Fruit fly (Drosophila melanogaster) whole organism, embryonic: ENCODE data around the gene RpS25.

ENCODE experiments used
- Atf6 ChIP-seq: fragments of 200-800 bp; sonication (Bioruptor generic); IDR thresholded peaks from 2 replicates; pipeline ENCODE4 v1.3.6; 2022; ENCODE audit warnings: missing biosample characterization, missing genetic modification characterization
- Awh ChIP-seq: fragments of 200-800 bp; sonication (Bioruptor generic); IDR thresholded peaks from 2 replicates; pipeline ENCODE4, ENCODE4 v1.3.6; 2022; ENCODE audit warnings: missing biosample characterization, missing genetic modification characterization
- BtbVII ChIP-seq: fragments of 200-800 bp; sonication (Bioruptor generic); optimal IDR thresholded peaks from 3 replicates; lab custom pipeline; 2017; ENCODE audit warnings: missing biosample characterization, mild to moderate bottlenecking, missing genetic modification characterization
- CG10431 ChIP-seq: fragments of 200-800 bp; sonication (Bioruptor generic); optimal IDR thresholded peaks from 3 replicates; lab custom pipeline; 2018; ENCODE audit warnings: missing biosample characterization, mild to moderate bottlenecking, missing genetic modification characterization
- CG10979 ChIP-seq: fragments of 200-800 bp; sonication (Bioruptor generic); optimal IDR thresholded peaks from 2 replicates; lab custom pipeline; 2018; ENCODE audit warnings: missing biosample characterization, mild to moderate bottlenecking, missing genetic modification characterization, moderate library complexity
- CG12391 ChIP-seq: fragments of 200-800 bp; sonication (Bioruptor generic); optimal IDR thresholded peaks from 3 replicates; lab custom pipeline; 2018; ENCODE audit warnings: missing biosample characterization, mild to moderate bottlenecking, missing genetic modification characterization, moderate library complexity
- CG12769 ChIP-seq: fragments of 200-800 bp; sonication (Bioruptor generic); optimal IDR thresholded peaks from 2 replicates; lab custom pipeline; 2019; ENCODE audit warnings: missing biosample characterization, mild to moderate bottlenecking, missing genetic modification characterization, moderate library complexity
- CG13296 ChIP-seq: fragments of 200-800 bp; sonication (Bioruptor generic); optimal IDR thresholded peaks from 3 replicates; lab custom pipeline; 2018; ENCODE audit warnings: missing biosample characterization, mild to moderate bottlenecking, missing genetic modification characterization
- CG13624 ChIP-seq: fragments of 200-800 bp; sonication (Bioruptor generic); optimal IDR thresholded peaks from 2 replicates; lab custom pipeline; 2016; ENCODE audit warnings: missing biosample characterization, missing genetic modification characterization
- CG14965 ChIP-seq: fragments of 200-800 bp; sonication (Bioruptor generic); optimal IDR thresholded peaks from 2 replicates; lab custom pipeline; 2016; ENCODE audit warnings: missing biosample characterization, missing genetic modification characterization, borderline replicate concordance
- CG1529 ChIP-seq: fragments of 200-800 bp; sonication (Bioruptor generic); optimal IDR thresholded peaks from 3 replicates; lab custom pipeline; 2018; ENCODE audit warnings: missing biosample characterization, missing genetic modification characterization
- CG15696 ChIP-seq: fragments of 200-800 bp; sonication (Bioruptor generic); optimal IDR thresholded peaks from 2 replicates; lab custom pipeline; 2019; ENCODE audit warnings: missing biosample characterization, mild to moderate bottlenecking, missing genetic modification characterization, moderate library complexity
- CG17186 ChIP-seq: fragments of 200-800 bp; sonication (Bioruptor generic); optimal IDR thresholded peaks from 3 replicates; lab custom pipeline; 2017; ENCODE audit warnings: missing biosample characterization, missing genetic modification reagents, missing genetic modification characterization
- CG1832 ChIP-seq: fragments of 200-800 bp; sonication (Bioruptor generic); optimal IDR thresholded peaks from 2 replicates; lab custom pipeline; 2017; ENCODE audit warnings: missing biosample characterization, mild to moderate bottlenecking, missing genetic modification characterization, inconsistent platforms
- CG32772 ChIP-seq: fragments of 200-800 bp; sonication (Bioruptor generic); IDR thresholded peaks from 2 replicates; pipeline ENCODE4 v1.3.6; 2022; ENCODE audit warnings: missing biosample characterization, missing genetic modification characterization
- CG33213 ChIP-seq: fragments of 200-800 bp; sonication (Bioruptor generic); optimal IDR thresholded peaks from 3 replicates; lab custom pipeline; 2016; ENCODE audit warnings: missing biosample characterization, missing genetic modification characterization
- CG34422 ChIP-seq: fragments of 200-800 bp; sonication (Bioruptor generic); IDR thresholded peaks from 3 replicates; pipeline ENCODE4 v1.3.6; 2022; ENCODE audit warnings: missing biosample characterization, missing genetic modification characterization
- CG4707 ChIP-seq: fragments of 200-800 bp; sonication (Bioruptor generic); optimal IDR thresholded peaks from 2 replicates; lab custom pipeline; 2018; ENCODE audit warnings: missing biosample characterization, mild to moderate bottlenecking, missing genetic modification characterization, moderate library complexity
- CG6765 ChIP-seq: fragments of 200-800 bp; sonication (Bioruptor generic); optimal IDR thresholded peaks from 3 replicates; lab custom pipeline; 2017; ENCODE audit warnings: missing biosample characterization, mild to moderate bottlenecking, missing genetic modification characterization
- CG8944 ChIP-seq: fragments of 200-800 bp; sonication (Bioruptor generic); optimal IDR thresholded peaks from 3 replicates; lab custom pipeline; 2016; ENCODE audit warnings: missing biosample characterization, missing genetic modification characterization
- CG9437 ChIP-seq: fragments of 200-800 bp; sonication (Bioruptor generic); optimal IDR thresholded peaks from 2 replicates; lab custom pipeline; 2018; ENCODE audit warnings: missing biosample characterization, mild to moderate bottlenecking, missing genetic modification characterization
- Camta ChIP-seq: fragments of 200-800 bp; sonication (Bioruptor generic); optimal IDR thresholded peaks from 2 replicates; lab custom pipeline; 2016; ENCODE audit warnings: missing biosample characterization, missing genetic modification characterization
- Chrac-16 ChIP-seq: fragments of 200-800 bp; sonication (Bioruptor generic); optimal IDR thresholded peaks from 3 replicates; lab custom pipeline; 2016; ENCODE audit warnings: missing biosample characterization, missing genetic modification characterization
- Dek ChIP-seq: fragments of 200-800 bp; sonication (Bioruptor generic); optimal IDR thresholded peaks from 3 replicates; lab custom pipeline; 2019; ENCODE audit warnings: missing biosample characterization, mild to moderate bottlenecking, missing genetic modification characterization, moderate library complexity
- Dfd ChIP-seq, 2 experiments: fragments of >200 bp; optimal IDR thresholded peaks; 2 replicates each; lab custom pipeline; 2017; ENCODE audit warnings: missing biosample characterization in 2 of 2, missing genetic modification characterization in 2 of 2
- E2f2 ChIP-seq: fragments of 200-800 bp; sonication (Bioruptor generic); IDR thresholded peaks from 2 replicates; pipeline ENCODE4 v1.3.6; 2022; ENCODE audit warnings: missing biosample characterization, missing genetic modification characterization
- GATAe ChIP-seq: fragments of 200-800 bp; sonication (Bioruptor generic); conservative IDR thresholded peaks from 2 replicates; pipeline ENCODE4 v1.3.6; 2022; ENCODE audit warnings: missing biosample characterization, missing genetic modification characterization
- H15 ChIP-seq: fragments of 200-800 bp; sonication (Bioruptor generic); IDR thresholded peaks from 3 replicates; pipeline ENCODE4 v1.3.6; 2022; ENCODE audit warnings: missing biosample characterization, missing genetic modification characterization
- HLH3B ChIP-seq: fragments of 200-800 bp; sonication (Bioruptor generic); IDR thresholded peaks from 2 replicates; pipeline ENCODE4 v1.3.6; 2022; ENCODE audit warnings: missing biosample characterization, missing genetic modification characterization
- Jarid2 ChIP-seq: fragments of 200-800 bp; sonication (Bioruptor generic); optimal IDR thresholded peaks from 3 replicates; lab custom pipeline; 2017; ENCODE audit warnings: mild to moderate bottlenecking, missing biosample characterization, missing genetic modification reagents, missing genetic modification characterization
- Lim3 ChIP-seq: fragments of 200-800 bp; sonication (Bioruptor generic); IDR thresholded peaks from 2 replicates; pipeline ENCODE4 v1.3.6; 2022; ENCODE audit warnings: missing biosample characterization, missing genetic modification characterization
- MESR4 ChIP-seq: fragments of 200-800 bp; sonication (Bioruptor generic); optimal IDR thresholded peaks from 2 replicates; lab custom pipeline; 2018; ENCODE audit warnings: missing biosample characterization, mild to moderate bottlenecking, missing genetic modification characterization, moderate library complexity
- MTF-1 ChIP-seq: fragments of 200-800 bp; sonication (Bioruptor generic); optimal IDR thresholded peaks from 2 replicates; lab custom pipeline; 2018; ENCODE audit warnings: missing biosample characterization, mild to moderate bottlenecking, missing genetic modification characterization, borderline replicate concordance
- Neu2 ChIP-seq: fragments of 200-800 bp; sonication (Bioruptor generic); optimal IDR thresholded peaks from 3 replicates; lab custom pipeline; 2016; ENCODE audit warnings: missing biosample characterization, missing genetic modification characterization, borderline replicate concordance
- Pdp1 ChIP-seq, 2 experiments: fragments of 200-800 bp; sonication (Bioruptor generic); optimal IDR thresholded peaks; 3 replicates each; lab custom pipeline; 2016; ENCODE audit warnings: missing biosample characterization in 2 of 2, missing genetic modification characterization in 2 of 2, mild to moderate bottlenecking in 1 of 2, moderate library complexity in 1 of 2
- Poxn ChIP-seq: fragments of 200-800 bp; sonication (Bioruptor generic); IDR thresholded peaks from 2 replicates; pipeline ENCODE4 v1.3.6; 2022; ENCODE audit warnings: missing biosample characterization, missing genetic modification characterization
- TFAM ChIP-seq: fragments of 200-800 bp; sonication (Bioruptor generic); optimal IDR thresholded peaks from 2 replicates; lab custom pipeline; 2017; ENCODE audit warnings: missing biosample characterization, missing genetic modification characterization, inconsistent platforms
- Tbp ChIP-seq: fragments of >200 bp; optimal IDR thresholded peaks from 2 replicates; lab custom pipeline; 2018; ENCODE audit warnings: missing biosample characterization, missing genetic modification characterization
- Usf ChIP-seq: fragments of 200-800 bp; sonication (Bioruptor generic); optimal IDR thresholded peaks from 2 replicates; lab custom pipeline; 2017; ENCODE audit warnings: missing genotype, missing biosample characterization, missing genetic modification characterization
- az2 ChIP-seq: fragments of 200-800 bp; sonication (Bioruptor generic); optimal IDR thresholded peaks from 3 replicates; lab custom pipeline; 2016; ENCODE audit warnings: missing biosample characterization, missing genetic modification characterization
- bbx ChIP-seq: fragments of 200-800 bp; sonication (Bioruptor generic); IDR thresholded peaks from 2 replicates; pipeline ENCODE4 v1.3.6; 2022; ENCODE audit warnings: missing biosample characterization, missing genetic modification characterization; ENCODE audit not compliant: partially characterized antibody
- caup ChIP-seq: fragments of 200-800 bp; sonication (Bioruptor generic); optimal IDR thresholded peaks from 3 replicates; lab custom pipeline; 2017; ENCODE audit warnings: missing biosample characterization, mild to moderate bottlenecking, missing genetic modification characterization, moderate library complexity; ENCODE audit not compliant: severe bottlenecking
- fu2 ChIP-seq: fragments of 200-800 bp; sonication (Bioruptor generic); optimal IDR thresholded peaks from 2 replicates; lab custom pipeline; 2016; ENCODE audit warnings: missing biosample characterization, missing genetic modification characterization
- otp ChIP-seq: fragments of 200-800 bp; sonication (Bioruptor generic); IDR thresholded peaks from 3 replicates; pipeline ENCODE4, ENCODE4 v1.3.6; 2022; ENCODE audit warnings: missing biosample characterization, missing genetic modification characterization
- pzg ChIP-seq: fragments of 200-800 bp; sonication (Bioruptor generic); optimal IDR thresholded peaks from 3 replicates; lab custom pipeline; 2018; ENCODE audit warnings: missing biosample characterization, mild to moderate bottlenecking, missing genetic modification characterization, moderate library complexity
- schlank ChIP-seq: fragments of 200-800 bp; sonication (Bioruptor generic); optimal IDR thresholded peaks from 2 replicates; lab custom pipeline; 2018; ENCODE audit warnings: missing biosample characterization, mild to moderate bottlenecking, missing genetic modification characterization
- sima ChIP-seq: fragments of 200-800 bp; sonication (Bioruptor generic); optimal IDR thresholded peaks from 2 replicates; lab custom pipeline; 2016; ENCODE audit warnings: missing biosample characterization, missing genetic modification characterization
- tio ChIP-seq: fragments of 200-800 bp; sonication (Bioruptor generic); optimal IDR thresholded peaks from 2 replicates; lab custom pipeline; 2017; ENCODE audit warnings: missing biosample characterization, missing genetic modification characterization, inconsistent platforms
- ttk ChIP-seq: fragments of 200-800 bp; sonication (Bioruptor generic); IDR thresholded peaks from 2 replicates; pipeline ENCODE4 v2.1.2; 2022; ENCODE audit warnings: missing biosample characterization, missing genetic modification characterization
- vfl ChIP-seq: fragments of 200-800 bp; sonication (Bioruptor generic); optimal IDR thresholded peaks from 2 replicates; lab custom pipeline; 2016; ENCODE audit warnings: missing biosample characterization, missing genetic modification characterization

The RpS25 gene

DNA sequence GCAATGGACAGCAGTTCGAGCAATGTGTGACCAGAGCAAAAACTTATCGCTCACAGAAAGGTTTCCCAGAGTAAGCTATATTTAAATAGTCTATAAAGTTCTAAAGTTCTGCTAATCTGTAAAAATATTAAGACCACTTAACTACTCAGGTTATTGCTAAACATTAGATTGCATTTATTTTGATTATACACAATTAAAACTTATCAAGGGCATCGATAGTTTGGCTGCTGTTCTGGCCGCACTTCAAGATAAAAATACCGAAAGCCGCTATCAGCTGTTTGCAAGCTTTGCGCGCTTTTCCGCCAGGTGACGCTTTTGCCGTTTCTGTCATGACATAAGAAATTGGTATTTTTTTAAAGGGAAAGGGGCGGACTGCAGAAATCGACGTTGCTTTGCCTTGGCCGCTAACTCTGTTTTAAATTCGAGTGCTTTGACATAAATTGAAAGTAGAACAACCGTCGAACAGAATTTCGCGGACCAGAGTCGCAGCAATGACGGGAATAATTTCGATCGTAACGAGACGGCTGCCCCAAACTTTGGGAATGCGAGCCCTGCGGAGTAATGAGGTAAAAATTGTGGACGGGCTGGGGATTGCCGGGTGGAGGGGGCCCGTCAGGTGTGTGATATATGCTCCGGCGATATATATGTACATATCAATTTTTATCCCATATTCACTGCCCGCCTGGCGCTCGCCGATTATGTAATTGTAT lies 28.0 kb upstream of the RpS25 start, which contains the start of the genes CG17734 and CG5214 (continued):
- no peak for TF ChIP-seq Usf
- TF ChIP-seq Chrac-16 (GFP tag; lab: Kevin White, UChicago) = no peak
- no peak for TF ChIP-seq Tbp (GFP tag; lab: Kevin White, UChicago)
- TF ChIP-seq az2 = peak; percentile 7
- no peak for TF ChIP-seq CG34422
- no peak for TF ChIP-seq otp (GFP tag; lab: Robert Waterston, UW)
- no peak for TF ChIP-seq CG6765
- TF ChIP-seq Pdp1 (GFP tag; optimal IDR thresholded peaks at IDR 0.05; lab: Kevin White, UChicago) = peak in 1 of 2 experiments; percentile 99
- no peak for TF ChIP-seq CG13296 (GFP tag; lab: Kevin White, UChicago)
- no peak for TF ChIP-seq tio (GFP tag; lab: Kevin White, UChicago)
- TF ChIP-seq Lim3 (GFP tag; lab: Robert Waterston, UW) = no peak
- peak; percentile 23 for TF ChIP-seq CG13624 (GFP tag; lab: Kevin White, UChicago)
- TF ChIP-seq Atf6 (GFP tag; lab: Robert Waterston, UW) = no peak; the same call in 1 of the 2 replicates
- no peak for TF ChIP-seq CG4707 (GFP tag; lab: Kevin White, UChicago)
- no peak for TF ChIP-seq sima (GFP tag; lab: Kevin White, UChicago)
- peak; percentile 43 for TF ChIP-seq Dek (tag; lab: Kevin White, UChicago)
- TF ChIP-seq CG1832 = no peak
- no peak for TF ChIP-seq Dfd (GFP tag; optimal IDR thresholded peaks at IDR 0.05; lab: Kevin White, UChicago)
- TF ChIP-seq CG9437 (GFP tag; lab: Kevin White, UChicago) = no peak
- peak; percentile 86 for TF ChIP-seq pzg (GFP tag; lab: Kevin White, UChicago)
- no peak for TF ChIP-seq Poxn
- no peak for TF ChIP-seq schlank (tag; lab: Kevin White, UChicago)
- no peak for TF ChIP-seq E2f2 (GFP tag; lab: Robert Waterston, UW)
- TF ChIP-seq vfl (GFP tag; lab: Kevin White, UChicago) = no peak
- TF ChIP-seq MESR4 = peak; percentile 63
- no peak for TF ChIP-seq Jarid2 (GFP tag; lab: Kevin White, UChicago)
- TF ChIP-seq CG17186 (GFP tag; lab: Kevin White, UChicago) = no peak
- TF ChIP-seq BtbVII (GFP tag; lab: Kevin White, UChicago) = no peak
- no peak for TF ChIP-seq CG32772 (GFP tag; lab: Robert Waterston, UW)
- no peak for TF ChIP-seq CG10979 (tag; lab: Kevin White, UChicago)
- TF ChIP-seq ttk (GFP tag; lab: Robert Waterston, UW) = no peak
- no peak for TF ChIP-seq Neu2
- TF ChIP-seq bbx (GFP tag; lab: Robert Waterston, UW) = peak; percentile 61
- no peak for TF ChIP-seq MTF-1 (GFP tag; lab: Kevin White, UChicago)
- TF ChIP-seq HLH3B (GFP tag; lab: Robert Waterston, UW) = no peak
- no peak for TF ChIP-seq CG14965 (GFP tag; lab: Kevin White, UChicago)
- peak; percentile 7 for TF ChIP-seq Camta
- TF ChIP-seq CG15696 (tag; lab: Kevin White, UChicago) = no peak
- no peak for TF ChIP-seq H15
- TF ChIP-seq CG10431 = no peak
- TF ChIP-seq TFAM (GFP tag; lab: Kevin White, UChicago) = no peak
- no peak for TF ChIP-seq CG1529
- no peak for TF ChIP-seq CG33213 (GFP tag; lab: Kevin White, UChicago)
- TF ChIP-seq GATAe (GFP tag; lab: Robert Waterston, UW) = peak; percentile 35; the same call in 1 of the 2 replicates
- no peak for TF ChIP-seq CG8944
- no peak for TF ChIP-seq caup (GFP tag; lab: Kevin White, UChicago)
- no peak for TF ChIP-seq CG12391 (tag; lab: Kevin White, UChicago)
- no peak for TF ChIP-seq Awh (GFP tag; lab: Robert Waterston, UW)
- peak; percentile 34 for TF ChIP-seq fu2
- no peak for TF ChIP-seq CG12769 (tag; lab: Kevin White, UChicago)
